Worm (Caenorhabditis elegans) whole organism, midembryonic: ENCODE data around the gene mut-15.

Experiments used
- flt-1 ChIP-seq: fragments of 200-800 bp; sonication (Bioruptor generic); IDR thresholded peaks from 2 replicates; pipeline ENCODE4 v1.3.6; 2022; ENCODE audit warnings: missing genetic modification characterization, missing compliant biosample characterization
- ref-1 ChIP-seq: fragments of 200-800 bp; sonication (Bioruptor generic); conservative IDR thresholded peaks from 2 replicates; pipeline ENCODE4 v1.3.6; 2022; ENCODE audit warnings: missing genetic modification reagents, missing genetic modification characterization, missing compliant biosample characterization

DNA sequence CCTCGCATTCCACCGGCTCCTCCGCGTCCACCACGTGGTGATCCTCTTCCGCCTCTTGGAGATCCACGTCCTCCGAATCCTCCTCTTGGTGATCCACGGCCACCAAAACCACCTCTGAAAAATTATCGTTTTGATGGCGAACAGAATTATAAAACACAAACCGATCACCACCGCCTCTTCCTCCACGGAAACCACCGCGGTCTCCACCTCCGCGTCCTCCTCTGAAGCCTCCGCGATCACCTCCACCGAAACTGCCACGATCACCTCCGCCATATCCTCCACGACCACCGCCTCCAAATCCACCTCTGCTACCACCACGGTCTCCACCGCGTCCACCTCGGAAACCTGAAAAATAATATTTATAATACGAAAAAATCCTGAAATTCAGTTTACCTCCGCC is 807 bp upstream of the mut-15 start:
- no peak for TF ChIP-seq flt-1 (GFP tag; lab: Robert Waterston, UW)
- no peak for TF ChIP-seq ref-1 (GFP tag; lab: Robert Waterston, UW)
